Worm (Caenorhabditis elegans): ENCODE results near the gene D2096.10.

D2096.10 gene

ce11 chrIV:8342385-8342784 lies 46.7 kb downstream of the D2096.10 start, which contains the start of gene lgc-5:
lgc-5 (plus strand) TSS chrIV:8342685.
- TF ChIP-seq F57A8.1 (GFP tag; optimal IDR thresholded peaks at IDR 0.05) (no peak), F22D6.2 (tag; optimal IDR thresholded peaks at IDR 0.05) (no peak), Y53F4B.3 (GFP tag; IDR thresholded peaks at IDR 0.05) (no peak)

- TF ChIP-seq ceh-79 (tag; optimal IDR thresholded peaks at IDR 0.05) (no peak), chd-7 (tag; optimal IDR thresholded peaks at IDR 0.05) (no peak), attf-5 (GFP tag; optimal IDR thresholded peaks at IDR 0.05) (no peak), cebp-2 (GFP tag; IDR thresholded peaks at IDR 0.05) (no peak), ztf-22 (GFP tag; optimal IDR thresholded peaks at IDR 0.05) (no peak), F49E8.2 (tag; optimal IDR thresholded peaks at IDR 0.05; ENCODE audit: insufficient read depth) (no peak), pha-4 (tag; optimal IDR thresholded peaks at IDR 0.05) (no peak), madf-8 (GFP tag; conservative IDR thresholded peaks at IDR 0.05) (no peak), hlh-12 (tag; optimal IDR thresholded peaks at IDR 0.05) (no peak), bed-2 (GFP tag; IDR thresholded peaks at IDR 0.05) (no peak), lin-26 (GFP tag; IDR thresholded peaks at IDR 0.05) (no peak), nhr-120 (GFP tag; IDR thresholded peaks at IDR 0.05) (no peak), ztf-3 (GFP tag; optimal IDR thresholded peaks at IDR 0.05) (no peak), ets-4 (GFP tag; optimal IDR thresholded peaks at IDR 0.05) (no peak), egrh-3 (GFP tag; IDR thresholded peaks at IDR 0.05) (no peak), snpc-1.1 (tag; optimal IDR thresholded peaks at IDR 0.05; ENCODE audit: insufficient read depth) (no peak), mes-4 (tag; optimal IDR thresholded peaks at IDR 0.05) (no peak)
Observed at ce11 chrIV:8339636-8340035, 49.4 kb downstream of the D2096.10 start, which contains the start of gene lgc-6. lgc-6 (plus strand) TSS chrIV:8339936.

Data from whole organism, young adult.